Fruit fly (Drosophila melanogaster): ENCODE data around the gene CG45071.
A peak's percentile ranks its signal among the peaks of the same experiment; 100 is the strongest.

CG45071 gene

dm6 chr3L:15097878-15098520 lies 7.7 kb upstream of the CG45071 start, which contains the start of gene Ctps:
Gene Ctps, plus strand, starts transcription at chr3L:15097914.
- TF ChIP-seq crol (GFP tag; IDR thresholded peaks at IDR 0.05) (no peak), nerfin-1 (tag; optimal IDR thresholded peaks at IDR 0.05) (no peak), Hr3 (GFP tag; optimal IDR thresholded peaks at IDR 0.05) (no peak), CG16813 (GFP tag; IDR thresholded peaks at IDR 0.05; ENCODE audit: partially characterized antibody) (no peak), CG33557 (GFP tag; optimal IDR thresholded peaks at IDR 0.05) (no peak), CG11695 (GFP tag; IDR thresholded peaks at IDR 0.05) (no peak), wdn (GFP tag; IDR thresholded peaks at IDR 0.05) (no peak), CG4360 (GFP tag; IDR thresholded peaks at IDR 0.05) (no peak), dan (GFP tag; IDR thresholded peaks at IDR 0.05) (no peak), CG12391 (tag; optimal IDR thresholded peaks at IDR 0.05) (peak; percentile 41), CG16863 (GFP tag; optimal IDR thresholded peaks at IDR 0.05) (no peak), CG4404 (GFP tag; IDR thresholded peaks at IDR 0.05) (no peak), Dip3 (GFP tag; optimal IDR thresholded peaks at IDR 0.05) (no peak), dm (GFP tag; optimal IDR thresholded peaks at IDR 0.05) (peak; percentile 76), twi (tag; optimal IDR thresholded peaks at IDR 0.05) (no peak), zen (tag; optimal IDR thresholded peaks at IDR 0.05) (no peak), CG10267 (tag; optimal IDR thresholded peaks at IDR 0.05) (peak; percentile 93), CG30020 (tag; optimal IDR thresholded peaks at IDR 0.05) (no peak), repo (GFP tag; optimal IDR thresholded peaks at IDR 0.05) (no peak), crc (GFP tag; optimal IDR thresholded peaks at IDR 0.05) (no peak), Hmr (GFP tag; optimal IDR thresholded peaks at IDR 0.05) (peak; percentile 27), sob (GFP tag; IDR thresholded peaks at IDR 0.05) (peak; percentile 40; the same call in 1 of the 2 replicates), CG4328 (GFP tag; optimal IDR thresholded peaks at IDR 0.05) (no peak), otp (GFP tag; IDR thresholded peaks at IDR 0.05) (no peak), Deaf1 (tag; optimal IDR thresholded peaks at IDR 0.05) (no peak), ato (GFP tag; IDR thresholded peaks at IDR 0.05; ENCODE audit: partially characterized antibody) (no peak), CG3281 (GFP tag; optimal IDR thresholded peaks at IDR 0.05) (no peak), BEAF-32 (GFP tag; optimal IDR thresholded peaks at IDR 0.05) (peak; percentile 18), hb (GFP tag; IDR thresholded peaks at IDR 0.05; ENCODE audit: partially characterized antibody) (no peak; the same call in 2 of the 3 replicates), Dip2 (GFP tag; IDR thresholded peaks at IDR 0.05) (no peak), tap (tag; optimal IDR thresholded peaks at IDR 0.05) (no peak), CG11696 (GFP tag; IDR thresholded peaks at IDR 0.05) (no peak), bigmax (GFP tag; optimal IDR thresholded peaks at IDR 0.05) (peak; percentile 6), trem (tag; optimal IDR thresholded peaks at IDR 0.05) (peak; percentile 13), gem (tag; optimal IDR thresholded peaks at IDR 0.05) (no peak), croc (GFP tag; conservative IDR thresholded peaks at IDR 0.05) (no peak), cwo (GFP tag; optimal IDR thresholded peaks at IDR 0.05) (no peak), Xbp1 (GFP tag; optimal IDR thresholded peaks at IDR 0.05) (no peak), CG13624 (GFP tag; optimal IDR thresholded peaks at IDR 0.05) (peak; percentile 24), lmd (GFP tag; IDR thresholded peaks at IDR 0.05) (no peak), pho (GFP tag; optimal IDR thresholded peaks at IDR 0.05) (no peak), Dp (GFP tag; optimal IDR thresholded peaks at IDR 0.05) (peak; percentile 86), jumu (GFP tag; optimal IDR thresholded peaks at IDR 0.05) (no peak), sima (GFP tag; optimal IDR thresholded peaks at IDR 0.05) (no peak), NfI (GFP tag; optimal IDR thresholded peaks at IDR 0.05) (peak; percentile 45), chm (GFP tag; IDR thresholded peaks at IDR 0.05) (no peak), CG18011 (GFP tag; optimal IDR thresholded peaks at IDR 0.05) (no peak), Ets65A (GFP tag) (peak; percentile 82), cas (GFP tag; IDR thresholded peaks at IDR 0.05) (no peak), Fer2 (tag; optimal IDR thresholded peaks at IDR 0.05) (no peak), amos (GFP tag; IDR thresholded peaks at IDR 0.05; ENCODE audit: partially characterized antibody) (no peak)

All from whole organism, embryonic.